Worm (Caenorhabditis elegans): ENCODE results near the gene C06G3.3.

Gene C06G3.3

DNA sequence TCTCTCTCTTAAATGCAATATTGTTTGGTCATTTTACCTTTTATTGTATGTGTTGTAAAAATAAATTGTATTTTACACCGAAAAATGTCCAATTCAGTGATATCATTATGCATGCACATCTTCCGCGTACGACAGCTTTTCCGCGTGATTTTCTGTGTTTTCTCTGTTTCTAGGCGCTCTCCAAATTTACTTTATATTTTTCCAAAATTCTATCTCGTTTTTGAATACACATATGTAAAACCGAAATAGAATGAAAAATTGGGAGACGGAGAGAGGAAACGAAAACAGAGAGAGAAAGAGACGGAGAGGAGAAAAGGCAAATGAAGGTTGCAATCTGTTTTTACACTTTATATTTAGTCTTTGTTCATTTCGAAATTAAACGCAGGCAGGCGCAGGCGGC, 19.4 kb upstream of the C06G3.3 start:
- TF ChIP-seq jun-1 (tag; optimal IDR thresholded peaks at IDR 0.05) (peak; percentile 49), pag-3 (tag; optimal IDR thresholded peaks at IDR 0.05; ENCODE audit: borderline replicate concordance, insufficient read depth) (no peak), elt-3 (tag; optimal IDR thresholded peaks at IDR 0.05) (peak in 1 of 6 experiments; percentile 44), alr-1 (tag; optimal IDR thresholded peaks at IDR 0.05; ENCODE audit: borderline replicate concordance) (no peak), lin-13 (GFP tag; optimal IDR thresholded peaks at IDR 0.05) (peak; percentile 40), hpl-2 (GFP tag; optimal IDR thresholded peaks at IDR 0.05) (no peak), ztf-11 (tag; optimal IDR thresholded peaks at IDR 0.05) (no peak), unc-86 (tag; optimal IDR thresholded peaks at IDR 0.05) (peak; percentile 50), nhr-19 (GFP tag; conservative IDR thresholded peaks at IDR 0.05) (no peak), lin-15B (tag; optimal IDR thresholded peaks at IDR 0.05) (no peak), nhr-90 (tag; optimal IDR thresholded peaks at IDR 0.05; ENCODE audit: poor library complexity) (no peak), xbp-1 (tag; optimal IDR thresholded peaks at IDR 0.05) (peak; percentile 0), unc-98 (GFP tag; IDR thresholded peaks at IDR 0.05) (no peak), lsy-2 (tag; optimal IDR thresholded peaks at IDR 0.05) (peak; percentile 41 to 62), lin-35 (GFP tag; optimal IDR thresholded peaks at IDR 0.05) (peak; percentile 27 to 44), lin-14 (GFP tag; optimal IDR thresholded peaks at IDR 0.05) (peak; percentile 86), mef-2 (tag; optimal IDR thresholded peaks at IDR 0.05) (no peak), irx-1 (tag; optimal IDR thresholded peaks at IDR 0.05) (peak; percentile 44), fos-1 (tag; optimal IDR thresholded peaks at IDR 0.05) (no peak), nhr-20 (tag; optimal IDR thresholded peaks at IDR 0.05) (peak; percentile 42), snpc-4 (tag; optimal IDR thresholded peaks at IDR 0.05) (peak; percentile 12), C16A3.4 (tag; optimal IDR thresholded peaks at IDR 0.05) (peak; percentile 9), tlp-1 (tag; optimal IDR thresholded peaks at IDR 0.05) (no peak), elt-2 (tag; optimal IDR thresholded peaks at IDR 0.05) (peak; percentile 30), C34B4.2 (tag; optimal IDR thresholded peaks at IDR 0.05) (no peak), nhr-85 (tag) (peak; percentile 83), fkh-8 (tag; optimal IDR thresholded peaks at IDR 0.05) (peak; percentile 62), mdl-1 (tag; optimal IDR thresholded peaks at IDR 0.05) (peak in 1 of 2 experiments; percentile 32), blmp-1 (tag; optimal IDR thresholded peaks at IDR 0.05) (peak; percentile 35), nhr-71 (tag; optimal IDR thresholded peaks at IDR 0.05) (peak; percentile 67), mab-9 (GFP tag; IDR thresholded peaks at IDR 0.05) (no peak), ceh-63 (GFP tag; optimal IDR thresholded peaks at IDR 0.05) (no peak), fkh-4 (tag; optimal IDR thresholded peaks at IDR 0.05; ENCODE audit: borderline replicate concordance) (no peak), ets-5 (GFP tag; IDR thresholded peaks at IDR 0.05) (no peak), lir-3 (tag; optimal IDR thresholded peaks at IDR 0.05; ENCODE audit: poor library complexity) (no peak), aha-1 (tag; optimal IDR thresholded peaks at IDR 0.05) (no peak), ceh-90 (tag; optimal IDR thresholded peaks at IDR 0.05) (no peak), zag-1 (tag; optimal IDR thresholded peaks at IDR 0.05) (no peak), nhr-28 (tag; optimal IDR thresholded peaks at IDR 0.05) (no peak), snu-23 (GFP tag; optimal IDR thresholded peaks at IDR 0.05) (peak; percentile 60), ceh-88 (GFP tag; IDR thresholded peaks at IDR 0.05) (no peak), ama-1 (optimal IDR thresholded peaks at IDR 0.05) (no peak), efl-1 (optimal IDR thresholded peaks at IDR 0.05) (peak; percentile 52 to 55), efl-1 (GFP tag; optimal IDR thresholded peaks at IDR 0.05 in 1 of 2) (peak; percentile 13 to 75), ceh-82 (tag; optimal IDR thresholded peaks at IDR 0.05) (peak in 1 of 3 experiments; percentile 29), efl-3 (GFP tag; optimal IDR thresholded peaks at IDR 0.05) (no peak), grh-1 (GFP tag; IDR thresholded peaks at IDR 0.05) (no peak), dpl-1 (GFP tag; optimal IDR thresholded peaks at IDR 0.05) (peak; percentile 19 to 34 (median 20)), skn-1 (tag; optimal IDR thresholded peaks at IDR 0.05) (peak; percentile 44), mep-1 (tag; optimal IDR thresholded peaks at IDR 0.05) (peak; percentile 67), ztf-4 (tag; optimal IDR thresholded peaks at IDR 0.05) (peak; percentile 10), unc-62 (GFP tag; optimal IDR thresholded peaks at IDR 0.05) (no peak), tbx-2 (tag; optimal IDR thresholded peaks at IDR 0.05) (peak; percentile 40)

All from whole organism, L1 larva.